Worm (Caenorhabditis elegans) whole organism, young adult: Measurements from ENCODE around the gene ser-2.

Experiments
- B0336.3 ChIP-seq: fragments of 200-800 bp; sonication (Bioruptor generic); IDR thresholded peaks from 2 replicates; pipeline ENCODE4 v1.3.6; 2022; ENCODE audit warnings: missing genetic modification characterization, missing compliant biosample characterization
- F55B11.4 ChIP-seq: sonication (generic microtip); optimal IDR thresholded peaks from 2 replicates; lab custom pipeline; 2016; ENCODE audit warnings: missing compliant biosample characterization, missing genetic modification characterization, borderline replicate concordance; ENCODE audit not compliant: insufficient read depth
- F57C9.4 ChIP-seq: sonication (generic microtip); optimal IDR thresholded peaks from 2 replicates; lab custom pipeline; 2017; ENCODE audit warnings: mild to moderate bottlenecking, missing genetic modification characterization, missing compliant biosample characterization
- K11D2.4 ChIP-seq: fragments of 200-800 bp; sonication (Bioruptor generic); IDR thresholded peaks from 2 replicates; pipeline ENCODE4 v1.3.6; 2022; ENCODE audit warnings: missing genetic modification reagents, missing genetic modification characterization, missing compliant biosample characterization
- T26A5.8 ChIP-seq: sonication (generic microtip); optimal IDR thresholded peaks from 2 replicates; lab custom pipeline; 2016; ENCODE audit warnings: missing genetic modification characterization, missing compliant biosample characterization
- Y95B8A.8 ChIP-seq: fragments of 200-800 bp; sonication (Bioruptor generic); IDR thresholded peaks from 2 replicates; pipeline ENCODE4 v1.3.6; 2022; ENCODE audit warnings: missing genetic modification reagents, missing genetic modification characterization, missing compliant biosample characterization
- ZK185.1 ChIP-seq: sonication (generic microtip); optimal IDR thresholded peaks from 2 replicates; lab custom pipeline; 2016; ENCODE audit warnings: mild to moderate bottlenecking, missing genetic modification characterization, missing compliant biosample characterization; ENCODE audit not compliant: poor library complexity, severe bottlenecking
- ama-1 ChIP-seq, 3 experiments: fragments of 150-350 bp in 1 of 3; sonication (generic microtip) in 2 of 3; optimal IDR thresholded peaks; 2 replicates each; lab custom pipeline; 2014 to 2018; ENCODE audit warnings: missing biosample characterization in 2 of 3, missing genetic modification characterization in 2 of 3, missing genetic modification reagents in 2 of 3
- aptf-3 ChIP-seq: fragments of 200-800 bp; sonication (Bioruptor generic); IDR thresholded peaks from 2 replicates; pipeline ENCODE4 v1.3.6; 2022; ENCODE audit warnings: missing genetic modification characterization, missing compliant biosample characterization
- dpl-1 ChIP-seq: fragments of 150-350 bp; optimal IDR thresholded peaks from 2 replicates; lab custom pipeline; 2014; ENCODE audit warnings: missing biosample characterization, missing genetic modification reagents, missing genetic modification characterization
- egl-18 ChIP-seq: fragments of 200-800 bp; sonication (Bioruptor generic); IDR thresholded peaks from 2 replicates; pipeline ENCODE4 v1.3.6; 2022; ENCODE audit warnings: missing genetic modification reagents, missing genetic modification characterization, missing compliant biosample characterization
- hlh-12 ChIP-seq: sonication (generic microtip); optimal IDR thresholded peaks from 2 replicates; lab custom pipeline; 2016; ENCODE audit warnings: missing genetic modification characterization, missing compliant biosample characterization
- hlh-26 ChIP-seq: fragments of 200-800 bp; sonication (Bioruptor generic); conservative IDR thresholded peaks from 2 replicates; pipeline ENCODE4 v1.3.6; 2022; ENCODE audit warnings: missing genetic modification reagents, missing genetic modification characterization, missing compliant biosample characterization
- hmg-20 ChIP-seq: fragments of 200-800 bp; sonication (Bioruptor generic); IDR thresholded peaks from 2 replicates; pipeline ENCODE4 v1.3.6; 2022; ENCODE audit warnings: missing genetic modification reagents, missing genetic modification characterization, missing compliant biosample characterization
- hsf-1 ChIP-seq: fragments of 200-800 bp; sonication (Bioruptor generic); IDR thresholded peaks from 2 replicates; pipeline ENCODE4 v1.3.6; 2022; ENCODE audit warnings: missing genetic modification reagents, missing genetic modification characterization, missing compliant biosample characterization
- let-607 ChIP-seq, 2 experiments: fragments of 200-800 bp in 1 of 2; sonication (Bioruptor generic) in 1 of 2; sonication (generic microtip) in 1 of 2; optimal IDR thresholded peaks; 2 replicates each; lab custom pipeline; 2016 to 2018; ENCODE audit warnings: mild to moderate bottlenecking in 2 of 2, missing compliant biosample characterization in 2 of 2, missing genetic modification characterization in 2 of 2, moderate library complexity in 2 of 2, missing genotype in 1 of 2
- lin-40 ChIP-seq: sonication (generic microtip); optimal IDR thresholded peaks from 2 replicates; lab custom pipeline; 2016; ENCODE audit warnings: missing genetic modification characterization, mild to moderate bottlenecking, missing compliant biosample characterization, missing genotype, missing genetic modification reagents
- madf-10 ChIP-seq: sonication (generic microtip); optimal IDR thresholded peaks from 2 replicates; lab custom pipeline; 2016; ENCODE audit warnings: mild to moderate bottlenecking, missing genetic modification characterization, missing compliant biosample characterization
- madf-3 ChIP-seq: fragments of 200-800 bp; sonication (Bioruptor generic); IDR thresholded peaks from 2 replicates; pipeline ENCODE4 v1.3.6; 2022; ENCODE audit warnings: missing genetic modification reagents, missing genetic modification characterization, missing compliant biosample characterization
- madf-6 ChIP-seq: fragments of 200-800 bp; sonication (Bioruptor generic); IDR thresholded peaks from 2 replicates; pipeline ENCODE4 v1.3.6; 2022; ENCODE audit warnings: missing genetic modification reagents, missing genetic modification characterization, missing compliant biosample characterization
- mxl-1 ChIP-seq: sonication (generic microtip); optimal IDR thresholded peaks from 2 replicates; lab custom pipeline; 2016; ENCODE audit warnings: missing genetic modification characterization, missing compliant biosample characterization
- nfya-1 ChIP-seq: sonication (generic microtip); optimal IDR thresholded peaks from 2 replicates; lab custom pipeline; 2017; ENCODE audit warnings: antibody characterized with exemption, missing compliant biosample characterization, missing genetic modification characterization, borderline replicate concordance; ENCODE audit not compliant: insufficient read depth
- nhr-120 ChIP-seq: fragments of 200-800 bp; sonication (Bioruptor generic); IDR thresholded peaks from 2 replicates; pipeline ENCODE4 v1.3.6; 2022; ENCODE audit warnings: missing genetic modification characterization, missing compliant biosample characterization
- nhr-80 ChIP-seq: sonication (generic microtip); optimal IDR thresholded peaks from 2 replicates; lab custom pipeline; 2016; ENCODE audit warnings: missing genetic modification characterization, missing compliant biosample characterization
- sea-2 ChIP-seq: fragments of 200-800 bp; sonication (Bioruptor generic); IDR thresholded peaks from 2 replicates; pipeline ENCODE4 v1.3.6; 2022; ENCODE audit warnings: missing genetic modification characterization, missing compliant biosample characterization
- tbx-9 ChIP-seq: sonication (generic microtip); optimal IDR thresholded peaks from 2 replicates; lab custom pipeline; 2016; ENCODE audit warnings: borderline replicate concordance, missing genetic modification characterization, inconsistent platforms, missing compliant biosample characterization
- unc-130 ChIP-seq: sonication (generic microtip); optimal IDR thresholded peaks from 2 replicates; lab custom pipeline; 2016; ENCODE audit warnings: missing genetic modification reagents, missing genetic modification characterization, missing compliant biosample characterization
- zfh-2 ChIP-seq: fragments of 200-800 bp; sonication (Bioruptor generic); conservative IDR thresholded peaks from 2 replicates; pipeline ENCODE4 v1.3.6; 2022; ENCODE audit warnings: missing genetic modification reagents, missing genetic modification characterization, missing compliant biosample characterization
- ztf-26 ChIP-seq: sonication (generic microtip); optimal IDR thresholded peaks from 2 replicates; lab custom pipeline; 2017; ENCODE audit warnings: missing genetic modification characterization, missing compliant biosample characterization
- ztf-28 ChIP-seq: fragments of 200-800 bp; sonication (Bioruptor generic); IDR thresholded peaks from 2 replicates; pipeline ENCODE4 v1.3.6; 2022; ENCODE audit warnings: missing genetic modification reagents, missing genetic modification characterization, missing compliant biosample characterization
- ztf-6 ChIP-seq: fragments of 200-800 bp; sonication (Bioruptor generic); IDR thresholded peaks from 2 replicates; pipeline ENCODE4 v1.3.6; 2022; ENCODE audit warnings: missing genetic modification reagents, missing genetic modification characterization, missing compliant biosample characterization

ser-2 gene

ce11 chrX:15264149-15264548, 38.6 kb downstream of the ser-2 start:
- TF ChIP-seq B0336.3 (GFP tag; lab: Robert Waterston, UW), result no peak
- TF ChIP-seq nhr-80 (tag; lab: Kevin White, UChicago), result no peak
- TF ChIP-seq hsf-1, result no peak
- TF ChIP-seq madf-6 (GFP tag; lab: Robert Waterston, UW), result no peak
- TF ChIP-seq aptf-3 (GFP tag; lab: Robert Waterston, UW), result no peak
- no peak for TF ChIP-seq madf-10 (tag; lab: Kevin White, UChicago)
- no peak for TF ChIP-seq egl-18 (GFP tag; lab: Robert Waterston, UW)
- no peak for TF ChIP-seq dpl-1 (GFP tag; lab: Kevin White, UChicago)
- no peak for TF ChIP-seq ztf-28 (GFP tag; lab: Robert Waterston, UW)
- TF ChIP-seq hmg-20 (GFP tag; lab: Robert Waterston, UW), result no peak
- TF ChIP-seq nhr-120 (GFP tag; lab: Robert Waterston, UW), result no peak
- TF ChIP-seq, all 124 proteins: peak for 0

- TF ChIP-seq ZK185.1 (tag; lab: Kevin White, UChicago) (no peak), lin-40 (tag; lab: Kevin White, UChicago) (no peak), K11D2.4 (GFP tag; lab: Robert Waterston, UW) (no peak), Y95B8A.8 (GFP tag; lab: Robert Waterston, UW) (no peak), F57C9.4 (no peak), tbx-9 (tag; lab: Kevin White, UChicago) (no peak), mxl-1 (tag; lab: Kevin White, UChicago) (no peak), sea-2 (GFP tag; lab: Robert Waterston, UW) (no peak), hlh-26 (GFP tag; lab: Robert Waterston, UW) (no peak), ama-1 (optimal IDR thresholded peaks at IDR 0.05; lab: Kevin White, UChicago) (no peak), ama-1 (GFP tag; optimal IDR thresholded peaks at IDR 0.05; lab: Kevin White, UChicago) (no peak), ztf-26 (tag; lab: Kevin White, UChicago) (no peak), ztf-6 (no peak), unc-130 (no peak), nfya-1 (tag; lab: Kevin White, UChicago) (no peak), let-607 (tag; optimal IDR thresholded peaks at IDR 0.05; lab: Kevin White, UChicago) (no peak)
- TF ChIP-seq, all 124 proteins: peak for 0
Measured at ce11 chrX:15262875-15263274, 39.9 kb downstream of the ser-2 start.

ce11 chrX:15262423-15262822, 40.3 kb downstream of the ser-2 start, which contains the start of gene F46F2.5:
F46F2.5 (plus strand) TSS chrX:15262723.
- TF ChIP-seq hlh-12 (no peak), mxl-1 (tag; lab: Kevin White, UChicago) (no peak)
- TF ChIP-seq, all 124 proteins: peak for 0

- TF ChIP-seq T26A5.8 (tag; lab: Kevin White, UChicago), result no peak
- peak; percentile 68 for TF ChIP-seq zfh-2 (GFP tag; lab: Robert Waterston, UW)
Measured at ce11 chrX:15259947-15260687, 42.6 kb downstream of the ser-2 start, which contains the start of gene F46F2.3. F46F2.3 (minus strand) TSS chrX:15260287.

- 0 out of 2 replicates have a peak, but pooled peaks have one; percentile 32 for TF ChIP-seq madf-3 (GFP tag; lab: Robert Waterston, UW)
- TF ChIP-seq nhr-80 (tag; lab: Kevin White, UChicago), result peak; percentile 5
- TF ChIP-seq F55B11.4 (tag; lab: Kevin White, UChicago), result no peak
Measured at ce11 chrX:15246595-15246994, 56.2 kb downstream of the ser-2 start.
